Fruit fly (Drosophila melanogaster): ENCODE results near the gene Pbp45.

The Pbp45 gene

DNA sequence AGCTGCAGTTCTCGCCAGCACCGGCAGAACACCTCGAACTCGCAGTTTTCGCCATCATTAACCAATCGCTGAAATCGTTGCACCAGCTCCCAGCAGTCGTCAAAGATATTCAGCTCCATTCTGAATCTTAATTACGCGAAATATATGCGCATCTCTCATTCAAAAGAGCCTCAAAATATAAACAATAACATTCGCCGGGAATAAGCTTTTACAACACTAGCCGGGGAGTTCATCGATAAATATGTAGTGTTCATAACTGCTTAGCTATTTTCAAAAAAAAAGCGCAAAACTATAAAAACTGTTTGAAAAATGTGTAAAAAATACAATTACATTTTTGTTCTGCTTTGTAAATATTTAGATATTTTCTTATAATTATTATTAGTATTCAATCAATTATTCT, at the start of gene Pbp45:
Gene Pbp45 (minus strand): TSS at position 222 of the 400 bp plus-strand sequence.
- no peak for TF ChIP-seq br (GFP tag; optimal IDR thresholded peaks at IDR 0.05)
- peak in 1 of 2 experiments; percentile 54 for TF ChIP-seq foxo (GFP tag; optimal IDR thresholded peaks at IDR 0.05)
- TF ChIP-seq lola (GFP tag; optimal IDR thresholded peaks at IDR 0.05): no peak
- peak; percentile 28 for TF ChIP-seq fru (GFP tag; optimal IDR thresholded peaks at IDR 0.05)
- TF ChIP-seq N (GFP tag; optimal IDR thresholded peaks at IDR 0.05): no peak

DNA sequence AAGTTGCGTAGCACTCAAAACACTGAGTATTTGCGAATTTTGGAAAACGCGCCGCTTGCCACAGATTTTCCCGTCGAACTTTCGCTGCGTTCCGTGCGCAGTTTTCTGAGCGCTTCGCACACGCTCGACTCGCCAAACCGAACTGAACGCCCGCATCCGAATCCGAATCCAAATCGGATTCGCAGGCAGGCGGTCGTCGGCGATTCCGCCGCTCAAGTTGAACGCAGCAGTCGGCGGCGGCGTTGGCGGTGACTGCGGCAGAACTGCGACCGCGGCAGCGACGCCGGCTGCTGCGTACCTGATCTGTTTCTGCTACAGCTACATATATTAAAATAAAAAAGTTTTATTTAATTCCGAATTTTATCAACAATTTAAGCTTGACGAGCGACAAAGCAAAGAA, 36.3 kb upstream of the Pbp45 start, which contains the start of gene CG31183:
Gene CG31183 (minus strand): TSS at position 329 of the 400 bp plus-strand sequence.
- TF ChIP-seq sv (GFP tag; optimal IDR thresholded peaks at IDR 0.05) (no peak), lola (GFP tag; optimal IDR thresholded peaks at IDR 0.05) (no peak), h (GFP tag; optimal IDR thresholded peaks at IDR 0.05) (peak; percentile 2), GATAd (GFP tag; optimal IDR thresholded peaks at IDR 0.05) (no peak), HLH106 (tag; optimal IDR thresholded peaks at IDR 0.05) (no peak), Dfd (GFP tag; optimal IDR thresholded peaks at IDR 0.05) (no peak), jim (GFP tag; optimal IDR thresholded peaks at IDR 0.05) (no peak)

DNA sequence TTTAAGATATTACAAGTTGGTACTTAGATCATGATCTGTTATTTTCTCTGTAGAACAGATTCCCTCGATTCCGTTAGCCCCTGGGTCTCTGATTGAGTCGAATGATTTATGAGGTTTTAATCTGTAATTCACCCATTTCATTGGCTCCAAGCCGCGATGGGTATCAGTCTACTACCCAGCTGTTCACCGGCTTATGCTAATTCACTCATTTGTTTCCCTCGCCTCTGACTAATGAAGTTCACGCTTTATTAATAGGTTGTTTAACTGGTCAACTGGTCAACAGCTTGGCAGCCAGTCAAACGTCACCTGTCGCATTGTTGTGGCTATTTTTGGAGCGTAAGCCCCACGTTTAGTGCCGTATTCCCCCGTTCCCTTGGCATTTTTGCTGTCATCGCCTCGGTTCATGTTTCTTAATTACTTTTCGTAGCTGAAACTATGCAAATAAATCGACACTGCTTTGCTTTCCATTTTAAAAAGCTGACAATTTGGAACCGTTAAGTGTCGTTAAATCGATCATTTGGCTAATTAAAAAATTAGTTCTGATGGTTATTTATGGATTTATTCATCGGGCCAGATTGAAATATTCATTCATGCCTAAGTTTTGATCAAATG, 33.6 kb upstream of the Pbp45 start:
- no peak for TF ChIP-seq fru (GFP tag; optimal IDR thresholded peaks at IDR 0.05)
- TF ChIP-seq GATAd (GFP tag; optimal IDR thresholded peaks at IDR 0.05): no peak
- no peak for TF ChIP-seq Abd-B (GFP tag; optimal IDR thresholded peaks at IDR 0.05)
- no peak for TF ChIP-seq rgr (GFP tag; optimal IDR thresholded peaks at IDR 0.05)
- no peak for TF ChIP-seq Dfd (GFP tag; optimal IDR thresholded peaks at IDR 0.05)
- no peak for TF ChIP-seq CG9705 (GFP tag; optimal IDR thresholded peaks at IDR 0.05)
- TF ChIP-seq jim (GFP tag; optimal IDR thresholded peaks at IDR 0.05): no peak
- TF ChIP-seq Dif (GFP tag; optimal IDR thresholded peaks at IDR 0.05; ENCODE audit: partially characterized antibody): no peak
- TF ChIP-seq lola (GFP tag; optimal IDR thresholded peaks at IDR 0.05): no peak
- TF ChIP-seq tai (GFP tag; optimal IDR thresholded peaks at IDR 0.05): no peak
- no peak for TF ChIP-seq Jra (GFP tag; optimal IDR thresholded peaks at IDR 0.05)
- TF ChIP-seq Hr78 (GFP tag; optimal IDR thresholded peaks at IDR 0.05): no peak
- TF ChIP-seq psq (GFP tag; optimal IDR thresholded peaks at IDR 0.05): no peak
- no peak for TF ChIP-seq sage (GFP tag; optimal IDR thresholded peaks at IDR 0.05)
- no peak for TF ChIP-seq Hnf4 (GFP tag; optimal IDR thresholded peaks at IDR 0.05)
- no peak for TF ChIP-seq CrebA (GFP tag; optimal IDR thresholded peaks at IDR 0.05; ENCODE audit: borderline replicate concordance)

DNA sequence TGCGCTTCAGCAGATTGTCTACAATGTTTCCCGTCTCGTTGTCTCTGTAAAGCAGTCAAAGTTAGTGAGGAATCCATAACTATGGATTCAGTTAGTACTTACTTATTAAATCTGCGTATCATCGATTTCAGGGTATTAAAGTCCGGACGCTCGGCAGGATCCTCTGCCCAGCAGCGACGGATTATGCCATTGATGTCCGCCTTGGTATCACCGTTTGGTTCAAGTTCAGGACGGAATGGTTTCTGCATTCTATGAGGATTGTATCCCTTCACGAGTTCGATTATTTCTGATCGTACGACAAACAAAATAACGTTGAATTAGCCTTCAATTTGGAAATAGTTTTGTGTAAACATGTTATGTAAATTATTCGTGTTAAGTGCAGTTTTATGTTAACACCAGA, 20.6 kb upstream of the Pbp45 start, which contains the start of gene CG9632:
Gene CG9632 (plus strand): TSS at position 301 of the 400 bp plus-strand sequence.
- TF ChIP-seq Vsx2 (GFP tag; optimal IDR thresholded peaks at IDR 0.05; ENCODE audit: partially characterized antibody): no peak
- no peak for TF ChIP-seq foxo (GFP tag; optimal IDR thresholded peaks at IDR 0.05)
- no peak for TF ChIP-seq Dif (GFP tag; optimal IDR thresholded peaks at IDR 0.05; ENCODE audit: partially characterized antibody)
- TF ChIP-seq ey (GFP tag; optimal IDR thresholded peaks at IDR 0.05): no peak

DNA sequence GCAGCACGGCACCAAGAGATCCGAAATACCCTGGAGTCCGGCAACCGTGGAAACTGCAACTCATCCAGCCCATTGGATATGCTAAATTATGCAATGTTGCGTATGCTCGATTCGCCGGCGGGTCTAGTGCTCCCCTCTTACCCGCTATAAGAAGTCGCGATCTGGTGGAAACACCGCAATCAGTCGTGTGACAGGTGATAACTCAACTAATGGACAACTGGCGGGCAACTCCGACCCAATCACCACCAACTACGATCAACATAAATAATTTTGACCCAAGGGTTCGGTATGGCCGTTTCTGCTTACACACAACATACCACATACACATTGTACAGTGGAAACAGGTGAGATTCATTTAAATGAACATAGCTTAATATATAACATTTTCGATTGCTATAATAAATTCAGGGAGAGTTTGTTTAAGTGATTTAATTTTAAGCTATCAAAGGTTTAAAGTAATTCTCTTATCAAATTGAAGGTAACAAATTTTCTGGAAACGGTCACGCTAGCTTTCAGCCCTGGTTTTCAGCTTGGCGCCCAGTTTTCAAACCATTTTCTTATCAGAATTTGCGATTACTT, 18.0 kb upstream of the Pbp45 start, which contains the start of gene Hmt-1:
Gene Hmt-1 (minus strand): TSS at position 282 of the 579 bp plus-strand sequence.
- TF ChIP-seq Rel (GFP tag; optimal IDR thresholded peaks at IDR 0.05) (no peak), Rel (tag; optimal IDR thresholded peaks at IDR 0.05) (peak; percentile 10), N (GFP tag; optimal IDR thresholded peaks at IDR 0.05) (peak; percentile 13), GATAd (GFP tag; optimal IDR thresholded peaks at IDR 0.05) (peak; percentile 78), rgr (GFP tag; optimal IDR thresholded peaks at IDR 0.05) (no peak)

DNA sequence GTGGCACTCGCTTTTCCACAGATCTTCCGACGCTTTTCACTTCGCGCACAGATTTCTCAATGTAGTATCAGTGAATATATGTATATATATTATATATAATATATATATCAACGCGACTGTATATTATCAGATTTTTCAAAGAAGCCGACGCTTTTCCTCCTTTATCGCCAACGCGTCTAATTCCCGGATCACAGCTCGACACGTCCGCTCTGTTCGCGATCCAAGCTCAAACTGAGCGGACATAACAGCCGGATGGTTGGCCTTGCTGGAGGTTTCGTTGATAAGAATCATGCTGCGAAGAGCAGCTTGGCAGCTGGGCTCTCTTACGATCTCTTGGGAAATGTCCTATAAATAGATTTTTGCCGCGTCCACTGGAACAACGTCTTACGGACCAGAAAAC, 14.0 kb upstream of the Pbp45 start, which contains the start of gene cv-d:
Gene cv-d (minus strand): TSS at position 235 of the 400 bp plus-strand sequence.
- TF ChIP-seq Mio (GFP tag; optimal IDR thresholded peaks at IDR 0.05) (no peak), Rel (GFP tag; optimal IDR thresholded peaks at IDR 0.05) (no peak), Rel (tag; optimal IDR thresholded peaks at IDR 0.05) (peak; percentile 0)

DNA sequence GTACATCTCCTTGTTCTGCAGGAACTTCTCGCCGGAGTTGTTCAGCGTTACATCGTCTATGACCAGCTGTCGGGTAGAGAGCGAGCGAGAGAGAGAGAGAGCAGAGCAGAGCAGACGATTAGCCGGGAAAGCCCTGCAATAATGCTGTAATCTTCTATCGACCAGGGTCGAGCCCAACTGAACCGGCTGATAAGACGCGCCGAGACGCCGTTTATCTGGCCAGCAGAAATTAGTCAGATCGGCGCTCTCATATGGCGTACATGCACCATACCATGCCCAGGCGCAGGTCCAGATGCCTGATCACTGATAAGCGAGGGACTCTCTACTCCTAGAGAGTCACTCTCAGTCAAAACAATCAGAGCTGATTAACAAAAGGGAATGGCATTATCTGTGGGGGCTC, 12.6 kb upstream of the Pbp45 start:
- no peak for TF ChIP-seq GATAd (GFP tag; optimal IDR thresholded peaks at IDR 0.05)
- TF ChIP-seq Rel (GFP tag; optimal IDR thresholded peaks at IDR 0.05): no peak
- TF ChIP-seq Rel (tag; optimal IDR thresholded peaks at IDR 0.05): peak; percentile 91
- no peak for TF ChIP-seq rgr (GFP tag; optimal IDR thresholded peaks at IDR 0.05)
- TF ChIP-seq CrebA (GFP tag; optimal IDR thresholded peaks at IDR 0.05; ENCODE audit: borderline replicate concordance): no peak
- TF ChIP-seq OdsH (GFP tag; optimal IDR thresholded peaks at IDR 0.05): no peak
- no peak for TF ChIP-seq fru (GFP tag; optimal IDR thresholded peaks at IDR 0.05)
